Worm (Caenorhabditis elegans): Measurements from ENCODE around the gene vit-6.

- TF ChIP-seq unc-39 (tag; optimal IDR thresholded peaks at IDR 0.05), result no peak
- TF ChIP-seq lin-13 (GFP tag; optimal IDR thresholded peaks at IDR 0.05), result no peak
- TF ChIP-seq snpc-4 (tag; optimal IDR thresholded peaks at IDR 0.05), result no peak
- no peak for TF ChIP-seq unc-62 (GFP tag; optimal IDR thresholded peaks at IDR 0.05)
- TF ChIP-seq ZK546.5 (tag; optimal IDR thresholded peaks at IDR 0.05), result no peak
- TF ChIP-seq elt-1 (tag; optimal IDR thresholded peaks at IDR 0.05), result no peak
- TF ChIP-seq nhr-10 (tag; optimal IDR thresholded peaks at IDR 0.05), result no peak
- no peak for TF ChIP-seq egl-27 (tag; optimal IDR thresholded peaks at IDR 0.05)
- TF ChIP-seq ztf-11 (tag; optimal IDR thresholded peaks at IDR 0.05), result no peak
Measured at ce11 chrIV:8299636-8300035, 38.7 kb downstream of the vit-6 start, which contains the start of gene F35H10.6.
